Fruit fly (Drosophila melanogaster) whole organism, embryonic: ENCODE data around the gene LSm3.

Experiments
- Adf1 ChIP-seq: fragments of 200-800 bp; sonication (Bioruptor generic); IDR thresholded peaks from 2 replicates; pipeline ENCODE4 v1.3.6; 2022; ENCODE audit warnings: missing biosample characterization, missing genetic modification characterization
- B-H2 ChIP-seq: fragments of 200-800 bp; sonication (Bioruptor generic); optimal IDR thresholded peaks from 2 replicates; lab custom pipeline; 2018; ENCODE audit warnings: missing biosample characterization, mild to moderate bottlenecking, missing genetic modification characterization
- CG10147 ChIP-seq: fragments of 200-800 bp; sonication (Bioruptor generic); optimal IDR thresholded peaks from 2 replicates; lab custom pipeline; 2019; ENCODE audit warnings: missing biosample characterization, mild to moderate bottlenecking, missing genetic modification characterization, moderate library complexity
- CG10267 ChIP-seq: fragments of 200-800 bp; sonication (Bioruptor generic); optimal IDR thresholded peaks from 2 replicates; lab custom pipeline; 2018; ENCODE audit warnings: missing biosample characterization, mild to moderate bottlenecking, missing genetic modification characterization, moderate library complexity
- CG10366 ChIP-seq: fragments of 200-800 bp; sonication (Bioruptor generic); IDR thresholded peaks from 2 replicates; pipeline ENCODE4 v1.3.6; 2022; ENCODE audit warnings: missing biosample characterization, missing genetic modification characterization
- CG10654 ChIP-seq: fragments of 200-800 bp; sonication (Bioruptor generic); optimal IDR thresholded peaks from 2 replicates; lab custom pipeline; 2016; ENCODE audit warnings: missing biosample characterization, missing genetic modification characterization
- CG11398 ChIP-seq: fragments of 200-800 bp; sonication (Bioruptor generic); optimal IDR thresholded peaks from 2 replicates; lab custom pipeline; 2016; ENCODE audit warnings: missing biosample characterization, missing genetic modification characterization
- CG12155 ChIP-seq: fragments of 200-800 bp; sonication (Bioruptor generic); optimal IDR thresholded peaks from 3 replicates; lab custom pipeline; 2016; ENCODE audit warnings: missing biosample characterization, missing genetic modification characterization
- CG13287 ChIP-seq: fragments of 200-800 bp; sonication (Bioruptor generic); IDR thresholded peaks from 2 replicates; pipeline ENCODE4 v1.3.6; 2022; ENCODE audit warnings: missing biosample characterization, missing genetic modification characterization; ENCODE audit not compliant: partially characterized antibody
- CG14441 ChIP-seq: fragments of 200-800 bp; sonication (Bioruptor generic); IDR thresholded peaks from 2 replicates; pipeline ENCODE4 v1.3.6; 2022; ENCODE audit warnings: missing biosample characterization, missing genetic modification characterization
- CG14965 ChIP-seq: fragments of 200-800 bp; sonication (Bioruptor generic); optimal IDR thresholded peaks from 2 replicates; lab custom pipeline; 2016; ENCODE audit warnings: missing biosample characterization, missing genetic modification characterization, borderline replicate concordance
- CG1603 ChIP-seq: fragments of 200-800 bp; sonication (Bioruptor generic); optimal IDR thresholded peaks from 2 replicates; lab custom pipeline; 2019; ENCODE audit warnings: missing biosample characterization, mild to moderate bottlenecking, missing genetic modification characterization, moderate library complexity
- CG18599 ChIP-seq: fragments of 200-800 bp; sonication (Bioruptor generic); optimal IDR thresholded peaks from 3 replicates; lab custom pipeline; 2017; ENCODE audit warnings: missing biosample characterization, missing genetic modification characterization, mild to moderate bottlenecking, moderate library complexity, missing genetic modification reagents
- CG30431 ChIP-seq: fragments of 200-800 bp; sonication (Bioruptor generic); optimal IDR thresholded peaks from 2 replicates; lab custom pipeline; 2017; ENCODE audit warnings: missing biosample characterization, missing genetic modification characterization
- CG31441 ChIP-seq: fragments of 200-800 bp; sonication (Bioruptor generic); IDR thresholded peaks from 2 replicates; pipeline ENCODE4 v1.3.6; 2022; ENCODE audit warnings: missing biosample characterization, missing genetic modification characterization
- CG34422 ChIP-seq: fragments of 200-800 bp; sonication (Bioruptor generic); IDR thresholded peaks from 3 replicates; pipeline ENCODE4 v1.3.6; 2022; ENCODE audit warnings: missing biosample characterization, missing genetic modification characterization
- CG4424 ChIP-seq: fragments of 200-800 bp; sonication (Bioruptor generic); optimal IDR thresholded peaks from 3 replicates; lab custom pipeline; 2016; ENCODE audit warnings: missing biosample characterization, missing genetic modification characterization
- CG5953 ChIP-seq: fragments of 200-800 bp; sonication (Bioruptor generic); IDR thresholded peaks from 2 replicates; pipeline ENCODE4 v1.3.6; 2022; ENCODE audit warnings: missing biosample characterization, missing genetic modification characterization
- CG6254 ChIP-seq: fragments of 200-800 bp; sonication (Bioruptor generic); optimal IDR thresholded peaks from 3 replicates; lab custom pipeline; 2017; ENCODE audit warnings: mild to moderate bottlenecking, missing biosample characterization, missing genetic modification reagents, missing genetic modification characterization
- CG8924 ChIP-seq: fragments of 200-800 bp; optimal IDR thresholded peaks from 3 replicates; lab custom pipeline; 2019; ENCODE audit warnings: missing biosample characterization, mild to moderate bottlenecking, missing genetic modification characterization, moderate library complexity
- CG9609 ChIP-seq: fragments of 200-800 bp; sonication (Bioruptor generic); optimal IDR thresholded peaks from 3 replicates; lab custom pipeline; 2016; ENCODE audit warnings: missing biosample characterization, missing genetic modification characterization
- CoRest ChIP-seq: fragments of 200-800 bp; sonication (Bioruptor generic); optimal IDR thresholded peaks from 3 replicates; lab custom pipeline; 2018; ENCODE audit warnings: missing biosample characterization, mild to moderate bottlenecking, missing genetic modification characterization, moderate library complexity
- D ChIP-seq, 2 experiments: fragments of 200-800 bp in 1 of 2; fragments of >200 bp in 1 of 2; sonication (Bioruptor generic) in 1 of 2; optimal IDR thresholded peaks; 2 replicates in 1 of 2; 3 replicates in 1 of 2; lab custom pipeline; 2017; ENCODE audit warnings: mild to moderate bottlenecking in 1 of 2, missing biosample characterization in 1 of 2, missing genetic modification characterization in 1 of 2, missing genetic modification reagents in 1 of 2
- Dad ChIP-seq: fragments of 200-800 bp; sonication (Bioruptor generic); optimal IDR thresholded peaks from 3 replicates; lab custom pipeline; 2016; ENCODE audit warnings: missing biosample characterization, missing genetic modification characterization
- Hand ChIP-seq: fragments of 200-800 bp; sonication (Bioruptor generic); optimal IDR thresholded peaks from 2 replicates; lab custom pipeline; 2017; ENCODE audit warnings: mild to moderate bottlenecking, missing biosample characterization, missing genetic modification reagents, missing genetic modification characterization
- Hr51 ChIP-seq, 2 experiments: fragments of 200-800 bp; sonication (Bioruptor generic); optimal IDR thresholded peaks; 2 replicates in 1 of 2; 3 replicates in 1 of 2; lab custom pipeline; 2016 to 2018; ENCODE audit warnings: missing biosample characterization in 2 of 2, missing genetic modification characterization in 2 of 2, mild to moderate bottlenecking in 1 of 2, moderate library complexity in 1 of 2
- Nf-YB ChIP-seq: fragments of 200-800 bp; sonication (Bioruptor generic); optimal IDR thresholded peaks from 3 replicates; lab custom pipeline; 2019; ENCODE audit warnings: missing biosample characterization, mild to moderate bottlenecking, missing genetic modification characterization, moderate library complexity
- Xrp1 ChIP-seq: fragments of 200-800 bp; sonication (Bioruptor generic); IDR thresholded peaks from 2 replicates; pipeline ENCODE4 v1.3.6; 2022; ENCODE audit warnings: missing biosample characterization, missing genetic modification characterization
- YL-1 ChIP-seq: fragments of 200-800 bp; sonication (Bioruptor generic); optimal IDR thresholded peaks from 3 replicates; lab custom pipeline; 2017; ENCODE audit warnings: missing biosample characterization, mild to moderate bottlenecking, missing genetic modification characterization
- bab2 ChIP-seq: fragments of 200-800 bp; sonication (Bioruptor generic); optimal IDR thresholded peaks from 2 replicates; lab custom pipeline; 2016; ENCODE audit warnings: missing biosample characterization, missing genetic modification characterization
- cg ChIP-seq: fragments of 200-800 bp; sonication (Bioruptor generic); optimal IDR thresholded peaks from 3 replicates; lab custom pipeline; 2019; ENCODE audit warnings: missing biosample characterization, mild to moderate bottlenecking, missing genetic modification characterization, moderate library complexity
- crp ChIP-seq, 2 experiments: fragments of 200-800 bp; sonication (Bioruptor generic); optimal IDR thresholded peaks; 2 replicates in 1 of 2; 3 replicates in 1 of 2; lab custom pipeline; 2017; ENCODE audit warnings: missing biosample characterization in 2 of 2, missing genetic modification characterization in 2 of 2, mild to moderate bottlenecking in 1 of 2, moderate library complexity in 1 of 2
- fd102C ChIP-seq: fragments of 200-800 bp; sonication (Bioruptor generic); optimal IDR thresholded peaks from 2 replicates; lab custom pipeline; 2018; ENCODE audit warnings: missing biosample characterization, mild to moderate bottlenecking, missing genetic modification characterization, moderate library complexity
- ftz-f1 ChIP-seq: fragments of 200-800 bp; sonication (Bioruptor generic); optimal IDR thresholded peaks from 2 replicates; lab custom pipeline; 2016; ENCODE audit warnings: missing biosample characterization, missing genetic modification characterization
- insv ChIP-seq, 2 experiments: fragments of 200-800 bp; sonication (Bioruptor generic); optimal IDR thresholded peaks; 3 replicates each; lab custom pipeline; 2016 to 2018; ENCODE audit warnings: missing biosample characterization in 2 of 2, missing genetic modification characterization in 2 of 2
- inv ChIP-seq: fragments of 200-800 bp; sonication (Bioruptor generic); IDR thresholded peaks from 2 replicates; pipeline ENCODE4 v1.3.6; 2022; ENCODE audit warnings: missing biosample characterization, missing genetic modification characterization; ENCODE audit not compliant: partially characterized antibody
- lab ChIP-seq: fragments of 200-800 bp; sonication (Bioruptor generic); optimal IDR thresholded peaks from 3 replicates; lab custom pipeline; 2017; ENCODE audit warnings: missing biosample characterization, missing genetic modification characterization, mild to moderate bottlenecking, moderate library complexity, missing genetic modification reagents
- mirr ChIP-seq: fragments of 200-800 bp; sonication (Bioruptor generic); optimal IDR thresholded peaks from 3 replicates; lab custom pipeline; 2018; ENCODE audit warnings: missing biosample characterization, mild to moderate bottlenecking, missing genetic modification characterization
- mld ChIP-seq: fragments of 200-800 bp; sonication (Bioruptor generic); IDR thresholded peaks from 3 replicates; pipeline ENCODE4 v1.3.6; 2022; ENCODE audit warnings: missing biosample characterization, missing genetic modification characterization; ENCODE audit not compliant: partially characterized antibody
- nerfin-1 ChIP-seq: fragments of 200-800 bp; sonication (Bioruptor generic); optimal IDR thresholded peaks from 3 replicates; lab custom pipeline; 2019; ENCODE audit warnings: missing biosample characterization, mild to moderate bottlenecking, missing genetic modification characterization, moderate library complexity
- odd ChIP-seq: fragments of 200-800 bp; sonication (Bioruptor generic); optimal IDR thresholded peaks from 2 replicates; lab custom pipeline; 2017; ENCODE audit warnings: missing biosample characterization, mild to moderate bottlenecking, missing genetic modification characterization
- pros ChIP-seq: fragments of 200-800 bp; sonication (Bioruptor generic); optimal IDR thresholded peaks from 3 replicates; lab custom pipeline; 2019; ENCODE audit warnings: missing biosample characterization, mild to moderate bottlenecking, missing genetic modification characterization, moderate library complexity
- sima ChIP-seq: fragments of 200-800 bp; sonication (Bioruptor generic); optimal IDR thresholded peaks from 2 replicates; lab custom pipeline; 2016; ENCODE audit warnings: missing biosample characterization, missing genetic modification characterization
- sisA ChIP-seq: fragments of 200-800 bp; sonication (Bioruptor generic); IDR thresholded peaks from 2 replicates; pipeline ENCODE4 v1.3.6; 2022; ENCODE audit warnings: missing biosample characterization, missing genetic modification characterization
- slou ChIP-seq: fragments of 200-800 bp; sonication (Bioruptor generic); optimal IDR thresholded peaks from 3 replicates; lab custom pipeline; 2016; ENCODE audit warnings: missing biosample characterization, missing genetic modification characterization
- tup ChIP-seq: fragments of 200-800 bp; sonication (Bioruptor generic); optimal IDR thresholded peaks from 2 replicates; lab custom pipeline; 2016; ENCODE audit warnings: missing biosample characterization, mild to moderate bottlenecking, missing genetic modification characterization, moderate library complexity
- vvl ChIP-seq: fragments of 200-800 bp; sonication (Bioruptor generic); IDR thresholded peaks from 2 replicates; pipeline ENCODE4 v1.3.6; 2022; ENCODE audit warnings: missing biosample characterization, missing genetic modification characterization

LSm3 gene

dm6 chr3R:23958091-23958838, 37.8 kb upstream of the LSm3 start, which contains the start of the genes GluProRS and AP-1sigma (continued):
- peak; percentile 86; the same call in 2 of the 3 replicates for TF ChIP-seq mld (GFP tag; lab: Robert Waterston, UW)
- no peak for TF ChIP-seq CG10147 (GFP tag; lab: Kevin White, UChicago)
- TF ChIP-seq mirr (GFP tag; lab: Kevin White, UChicago), result peak; percentile 70
- TF ChIP-seq CG5953 (GFP tag; lab: Robert Waterston, UW), result peak; percentile 94
- TF ChIP-seq CG31441 (GFP tag; lab: Robert Waterston, UW), result peak; percentile 85; the same call in 1 of the 2 replicates
- peak; percentile 86 for TF ChIP-seq B-H2
- peak; percentile 92 for TF ChIP-seq CG10654 (GFP tag; lab: Kevin White, UChicago)
- TF ChIP-seq YL-1, result peak; percentile 81
- peak; percentile 96 for TF ChIP-seq CG10366 (GFP tag; lab: Robert Waterston, UW)
- TF ChIP-seq CG30431 (GFP tag; lab: Kevin White, UChicago), result peak; percentile 88
- TF ChIP-seq vvl (GFP tag; lab: Robert Waterston, UW), result peak; percentile 98
- TF ChIP-seq sima, result peak; percentile 39
- TF ChIP-seq Hand (GFP tag; lab: Kevin White, UChicago), result peak; percentile 58
- peak; percentile 97 for TF ChIP-seq CG14441 (GFP tag; lab: Robert Waterston, UW)
- TF ChIP-seq crp (GFP tag; optimal IDR thresholded peaks at IDR 0.05; lab: Kevin White, UChicago), result peak; percentile 4 to 78
- TF ChIP-seq CG34422 (GFP tag; lab: Robert Waterston, UW), result peak; percentile 98
- peak; percentile 66 for TF ChIP-seq CG6254 (GFP tag; lab: Kevin White, UChicago)
- peak; percentile 0 for TF ChIP-seq CG14965 (GFP tag; lab: Kevin White, UChicago)
- no peak for TF ChIP-seq D (optimal IDR thresholded peaks at IDR 0.05; lab: Kevin White, UChicago)
- peak; percentile 75 for TF ChIP-seq D (GFP tag; optimal IDR thresholded peaks at IDR 0.05; lab: Kevin White, UChicago)
- peak; percentile 65 for TF ChIP-seq Nf-YB (GFP tag; lab: Kevin White, UChicago)
- peak; percentile 88 for TF ChIP-seq CG8924 (tag; lab: Kevin White, UChicago)
- peak; percentile 28 for TF ChIP-seq CG11398 (GFP tag; lab: Kevin White, UChicago)
- peak; percentile 75 for TF ChIP-seq nerfin-1 (tag; lab: Kevin White, UChicago)
- TF ChIP-seq CG1603 (tag; lab: Kevin White, UChicago), result peak; percentile 92
- TF ChIP-seq CG10267 (tag; lab: Kevin White, UChicago), result peak; percentile 82
- peak; percentile 86 for TF ChIP-seq Dad
- TF ChIP-seq odd (GFP tag; lab: Kevin White, UChicago), result peak; percentile 63
- peak; percentile 96 for TF ChIP-seq Xrp1
- peak; percentile 92 for TF ChIP-seq lab (GFP tag; lab: Kevin White, UChicago)
- peak; percentile 84 to 88 for TF ChIP-seq Hr51 (GFP tag; optimal IDR thresholded peaks at IDR 0.05; lab: Kevin White, UChicago)
- peak; percentile 90 for TF ChIP-seq cg (GFP tag; lab: Kevin White, UChicago)
- TF ChIP-seq CG18599 (GFP tag; lab: Kevin White, UChicago), result peak; percentile 89
- peak; percentile 85 for TF ChIP-seq Adf1 (GFP tag; lab: Robert Waterston, UW)
- TF ChIP-seq pros, result no peak
- peak; percentile 97 for TF ChIP-seq sisA (GFP tag; lab: Robert Waterston, UW)
- peak; percentile 92 for TF ChIP-seq slou (GFP tag; lab: Kevin White, UChicago)
- peak; percentile 80 for TF ChIP-seq ftz-f1 (GFP tag; lab: Kevin White, UChicago)
- TF ChIP-seq tup (GFP tag; lab: Kevin White, UChicago), result peak; percentile 82
- peak in 1 of 2 experiments; percentile 30 for TF ChIP-seq insv (GFP tag; optimal IDR thresholded peaks at IDR 0.05; lab: Kevin White, UChicago)
- TF ChIP-seq CoRest (tag; lab: Kevin White, UChicago), result peak; percentile 92
- TF ChIP-seq CG13287 (GFP tag; lab: Robert Waterston, UW), result peak; percentile 96
- TF ChIP-seq CG4424 (GFP tag; lab: Kevin White, UChicago), result peak; percentile 92
- peak; percentile 91 for TF ChIP-seq inv (GFP tag; lab: Robert Waterston, UW)
- peak; percentile 85 for TF ChIP-seq bab2 (GFP tag; lab: Kevin White, UChicago)
- TF ChIP-seq CG9609, result peak; percentile 72
- peak; percentile 92 for TF ChIP-seq CG12155
- peak; percentile 59 for TF ChIP-seq fd102C (GFP tag; lab: Kevin White, UChicago)
